Fruit fly (Drosophila melanogaster) whole organism, wandering third instar larva: ENCODE measurements around the gene ova.

Experiments
- Dif ChIP-seq: fragments of 200-275, 200-300 bp; sonication (Bioruptor generic); optimal IDR thresholded peaks from 2 replicates; lab custom pipeline; 2018; ENCODE audit warnings: missing biosample characterization, missing genetic modification characterization; ENCODE audit not compliant: partially characterized antibody
- Hr78 ChIP-seq: fragments of >200 bp; optimal IDR thresholded peaks from 2 replicates; lab custom pipeline; 2017; ENCODE audit warnings: missing biosample characterization, missing genetic modification characterization
- Myc ChIP-seq: fragments of >200 bp; optimal IDR thresholded peaks from 2 replicates; lab custom pipeline; 2017
- OdsH ChIP-seq: fragments of 200-800 bp; sonication (Bioruptor generic); optimal IDR thresholded peaks from 2 replicates; lab custom pipeline; 2016; ENCODE audit warnings: missing biosample characterization, mild to moderate bottlenecking, missing genetic modification characterization
- br ChIP-seq: fragments of 200-800 bp; sonication (Bioruptor generic); optimal IDR thresholded peaks from 2 replicates; lab custom pipeline; 2016; ENCODE audit warnings: missing biosample characterization, missing genetic modification characterization
- dl ChIP-seq, 2 experiments: fragments of 175-275, 200-275 bp in 1 of 2; fragments of 200-275 bp in 1 of 2; sonication (Bioruptor generic); optimal IDR thresholded peaks; lab custom pipeline; 2018; ENCODE audit warnings: mild to moderate bottlenecking in 2 of 2, missing biosample characterization in 2 of 2, missing genetic modification characterization in 2 of 2, moderate library complexity in 2 of 2; ENCODE audit not compliant: partially characterized antibody in 2 of 2, insufficient read depth in 1 of 2
- dsf ChIP-seq: sonication (Bioruptor generic); optimal IDR thresholded peaks from 2 replicates; lab custom pipeline; 2016; ENCODE audit warnings: missing biosample characterization, missing genetic modification characterization, borderline replicate concordance
- foxo ChIP-seq, 2 experiments: fragments of 200-800 bp; sonication (Bioruptor generic); optimal IDR thresholded peaks; 2 replicates in 1 of 2; 3 replicates in 1 of 2; lab custom pipeline; 2016 to 2017; ENCODE audit warnings: missing biosample characterization in 2 of 2, missing genetic modification characterization in 2 of 2
- jim ChIP-seq: fragments of 175-275, 200-325 bp; sonication (Bioruptor generic); optimal IDR thresholded peaks from 2 replicates; lab custom pipeline; 2016; ENCODE audit warnings: missing biosample characterization, mild to moderate bottlenecking, missing genetic modification characterization
- pan ChIP-seq: fragments of >200 bp; optimal IDR thresholded peaks from 2 replicates; lab custom pipeline; 2017
- psq ChIP-seq: fragments of 200-800 bp; sonication (Bioruptor generic); optimal IDR thresholded peaks from 3 replicates; lab custom pipeline; 2017; ENCODE audit warnings: missing biosample characterization, mild to moderate bottlenecking, missing genetic modification characterization, moderate library complexity
- sv ChIP-seq: fragments of 200-800 bp; sonication (Bioruptor generic); optimal IDR thresholded peaks from 3 replicates; lab custom pipeline; 2016; ENCODE audit warnings: missing biosample characterization, missing genetic modification characterization
- tai ChIP-seq: sonication (Bioruptor generic); optimal IDR thresholded peaks from 2 replicates; lab custom pipeline; 2016; ENCODE audit warnings: missing biosample characterization, missing genetic modification characterization
- usp ChIP-seq: fragments of >200 bp; optimal IDR thresholded peaks from 2 replicates; lab custom pipeline; 2017; ENCODE audit warnings: missing biosample characterization, missing genetic modification characterization

DNA sequence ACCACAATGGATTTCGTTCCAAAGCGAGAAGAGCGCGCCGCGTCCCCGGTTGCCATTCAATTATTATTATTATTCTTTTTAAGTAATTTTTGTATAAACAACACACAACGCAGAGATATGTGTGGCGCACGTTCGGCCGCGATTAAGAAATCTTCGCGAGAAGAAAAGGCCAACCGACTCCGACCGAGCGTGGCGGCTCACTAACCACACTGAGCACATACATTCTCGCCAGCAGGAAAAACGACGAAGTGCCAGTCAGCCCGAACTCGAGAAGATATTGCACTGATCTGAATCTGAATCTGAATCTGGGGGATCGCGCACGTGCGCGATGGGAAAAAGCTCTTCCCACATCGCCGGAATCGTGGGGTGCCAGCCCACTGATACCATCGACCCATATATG, 32.6 kb downstream of the ova start, which contains the start of gene Sur:
- TF ChIP-seq sv (GFP tag; lab: Kevin White, UChicago) (no peak), OdsH (GFP tag; lab: Kevin White, UChicago) (no peak), Myc (no peak), foxo (GFP tag; optimal IDR thresholded peaks at IDR 0.05; lab: Kevin White, UChicago) (no peak), jim (GFP tag; lab: Kevin White, UChicago) (no peak), Hr78 (GFP tag; lab: Kevin White, UChicago) (no peak), usp (GFP tag; lab: Kevin White, UChicago) (no peak), psq (GFP tag; lab: Kevin White, UChicago) (no peak), Dif (GFP tag; lab: Kevin White, UChicago) (no peak), tai (GFP tag; lab: Kevin White, UChicago) (no peak), dsf (GFP tag; lab: Kevin White, UChicago) (no peak), pan (lab: Kevin White, UChicago) (no peak), dl (GFP tag; optimal IDR thresholded peaks at IDR 0.05; lab: Kevin White, UChicago; ENCODE audit: insufficient read depth in 1 of 2, partially characterized antibody in 2 of 2) (no peak), br (GFP tag; lab: Kevin White, UChicago) (no peak)
